Worm (Caenorhabditis elegans) whole organism, L4/young adult: ENCODE results near the gene srv-28.

Experiments used
- dao-5 ChIP-seq: sonication (generic microtip); optimal IDR thresholded peaks from 2 replicates; lab custom pipeline; 2016; ENCODE audit warnings: missing genotype, missing genetic modification characterization, moderate library complexity, missing compliant biosample characterization
- him-1 ChIP-seq: sonication (generic microtip); optimal IDR thresholded peaks from 2 replicates; lab custom pipeline; 2016; ENCODE audit warnings: missing genotype, missing genetic modification reagents, missing genetic modification characterization, missing compliant biosample characterization

- no peak for TF ChIP-seq him-1 (tag; lab: Kevin White, UChicago)
- TF ChIP-seq dao-5 (tag; lab: Kevin White, UChicago), result no peak
Measured at ce11 chrIV:6282143-6282542, 19.0 kb upstream of the srv-28 start, which contains the start of gene srv-32.
